Worm (Caenorhabditis elegans) whole organism, young adult: ENCODE measurements around the gene svh-5.

Experiments
- F10E7.11 ChIP-seq: sonication (generic microtip); optimal IDR thresholded peaks from 2 replicates; lab custom pipeline; 2017; ENCODE audit warnings: mild to moderate bottlenecking, missing genetic modification characterization, moderate library complexity, missing compliant biosample characterization
- F33H1.4 ChIP-seq: fragments of 200-800 bp; sonication (Bioruptor generic); IDR thresholded peaks from 2 replicates; pipeline ENCODE4 v1.3.6; 2022; ENCODE audit warnings: missing genetic modification reagents, missing genetic modification characterization, missing compliant biosample characterization
- F37B4.10 ChIP-seq: fragments of 200-800 bp; sonication (Bioruptor generic); IDR thresholded peaks from 2 replicates; pipeline ENCODE4 v1.3.6; 2022; ENCODE audit warnings: missing genetic modification characterization, missing compliant biosample characterization
- F39B2.1 ChIP-seq: fragments of 200-800 bp; sonication (Bioruptor generic); IDR thresholded peaks from 2 replicates; pipeline ENCODE4 v1.3.6; 2022; ENCODE audit warnings: missing genetic modification reagents, missing genetic modification characterization, missing compliant biosample characterization
- F55B11.4 ChIP-seq: sonication (generic microtip); optimal IDR thresholded peaks from 2 replicates; lab custom pipeline; 2016; ENCODE audit warnings: missing compliant biosample characterization, missing genetic modification characterization, borderline replicate concordance; ENCODE audit not compliant: insufficient read depth
- F57A8.1 ChIP-seq: fragments of 200-800 bp; sonication (Bioruptor generic); optimal IDR thresholded peaks from 2 replicates; lab custom pipeline; 2018; ENCODE audit warnings: mild to moderate bottlenecking, missing genetic modification characterization, moderate library complexity, missing compliant biosample characterization
- K12H6.12 ChIP-seq: fragments of 200-800 bp; sonication (Bioruptor generic); optimal IDR thresholded peaks from 2 replicates; lab custom pipeline; 2018; ENCODE audit warnings: mild to moderate bottlenecking, missing genetic modification characterization, missing compliant biosample characterization
- Y53F4B.3 ChIP-seq: fragments of 200-800 bp; sonication (Bioruptor generic); IDR thresholded peaks from 2 replicates; pipeline ENCODE4 v1.3.6; 2022; ENCODE audit warnings: missing genetic modification reagents, missing genetic modification characterization, missing compliant biosample characterization
- Y53G8AR.9 ChIP-seq: fragments of 200-800 bp; sonication (Bioruptor generic); conservative IDR thresholded peaks from 2 replicates; pipeline ENCODE4 v1.3.6; 2022; ENCODE audit warnings: missing genetic modification reagents, missing genetic modification characterization, missing compliant biosample characterization
- Y56A3A.18 ChIP-seq: fragments of 200-800 bp; sonication (Bioruptor generic); IDR thresholded peaks from 2 replicates; pipeline ENCODE4 v1.3.6; 2022; ENCODE audit warnings: missing genetic modification reagents, missing genetic modification characterization, missing compliant biosample characterization
- akir-1 ChIP-seq: fragments of 200-800 bp; sonication (Bioruptor generic); optimal IDR thresholded peaks from 2 replicates; lab custom pipeline; 2018; ENCODE audit warnings: mild to moderate bottlenecking, missing genetic modification characterization, moderate library complexity, missing compliant biosample characterization
- aptf-3 ChIP-seq: fragments of 200-800 bp; sonication (Bioruptor generic); IDR thresholded peaks from 2 replicates; pipeline ENCODE4 v1.3.6; 2022; ENCODE audit warnings: missing genetic modification characterization, missing compliant biosample characterization
- attf-5 ChIP-seq: fragments of 200-800 bp; sonication (Bioruptor generic); optimal IDR thresholded peaks from 2 replicates; lab custom pipeline; 2018; ENCODE audit warnings: mild to moderate bottlenecking, missing genetic modification characterization, missing compliant biosample characterization
- attf-6 ChIP-seq: fragments of 200-800 bp; sonication (Bioruptor generic); IDR thresholded peaks from 2 replicates; pipeline ENCODE4 v1.3.6; 2022; ENCODE audit warnings: missing genetic modification reagents, missing genetic modification characterization, missing compliant biosample characterization
- bed-2 ChIP-seq: fragments of 200-800 bp; sonication (Bioruptor generic); IDR thresholded peaks from 2 replicates; pipeline ENCODE4 v1.3.6; 2022; ENCODE audit warnings: missing genetic modification reagents, missing genetic modification characterization, missing compliant biosample characterization
- cebp-1 ChIP-seq, 2 experiments: fragments of 200-800 bp in 1 of 2; sonication (Bioruptor generic) in 1 of 2; sonication (generic microtip) in 1 of 2; IDR thresholded peaks in 1 of 2; optimal IDR thresholded peaks in 1 of 2; 2 replicates each; pipeline versions ENCODE4 v1.3.6 to Lab custom; 2017 to 2022; ENCODE audit warnings: missing compliant biosample characterization in 2 of 2, missing genetic modification characterization in 2 of 2, mild to moderate bottlenecking in 1 of 2, missing genetic modification reagents in 1 of 2, moderate library complexity in 1 of 2
- cebp-2 ChIP-seq: fragments of 200-800 bp; sonication (Bioruptor generic); IDR thresholded peaks from 2 replicates; pipeline ENCODE4 v1.3.6; 2022; ENCODE audit warnings: missing genetic modification characterization, missing compliant biosample characterization
- chd-7 ChIP-seq: sonication (generic microtip); optimal IDR thresholded peaks from 2 replicates; lab custom pipeline; 2016; ENCODE audit warnings: mild to moderate bottlenecking, missing genetic modification characterization, moderate library complexity, missing compliant biosample characterization
- dpff-1 ChIP-seq: sonication (generic microtip); optimal IDR thresholded peaks from 2 replicates; lab custom pipeline; 2017; ENCODE audit warnings: mild to moderate bottlenecking, missing genetic modification characterization, missing compliant biosample characterization
- efl-1 ChIP-seq: fragments of 150-350 bp; optimal IDR thresholded peaks from 2 replicates; lab custom pipeline; 2014; ENCODE audit warnings: missing biosample characterization, missing genetic modification reagents, missing genetic modification characterization
- gei-17 ChIP-seq: fragments of 200-800 bp; sonication (Bioruptor generic); optimal IDR thresholded peaks from 2 replicates; lab custom pipeline; 2018; ENCODE audit warnings: mild to moderate bottlenecking, missing genetic modification characterization, missing compliant biosample characterization
- hlh-26 ChIP-seq: fragments of 200-800 bp; sonication (Bioruptor generic); conservative IDR thresholded peaks from 2 replicates; pipeline ENCODE4 v1.3.6; 2022; ENCODE audit warnings: missing genetic modification reagents, missing genetic modification characterization, missing compliant biosample characterization
- hmg-1.2 ChIP-seq: fragments of 200-800 bp; sonication (Bioruptor generic); IDR thresholded peaks from 2 replicates; pipeline ENCODE4 v1.3.6; 2022; ENCODE audit warnings: missing genetic modification reagents, missing genetic modification characterization, missing compliant biosample characterization
- let-607 ChIP-seq, 2 experiments: fragments of 200-800 bp in 1 of 2; sonication (Bioruptor generic) in 1 of 2; sonication (generic microtip) in 1 of 2; optimal IDR thresholded peaks; 2 replicates each; lab custom pipeline; 2016 to 2018; ENCODE audit warnings: mild to moderate bottlenecking in 2 of 2, missing compliant biosample characterization in 2 of 2, missing genetic modification characterization in 2 of 2, moderate library complexity in 2 of 2, missing genotype in 1 of 2
- lin-35 ChIP-seq, 3 experiments: fragments of 150-350 bp in 2 of 3; sonication (generic microtip) in 1 of 3; optimal IDR thresholded peaks; 2 replicates each; lab custom pipeline; 2014 to 2018; ENCODE audit warnings: missing biosample characterization in 3 of 3, missing genetic modification characterization in 3 of 3, missing genetic modification reagents in 3 of 3
- nfya-2 ChIP-seq: fragments of 200-800 bp; sonication (Bioruptor generic); IDR thresholded peaks from 2 replicates; pipeline ENCODE4 v1.3.6; 2022; ENCODE audit warnings: missing genetic modification reagents, missing genetic modification characterization, missing compliant biosample characterization
- nfyb-1 ChIP-seq: fragments of 200-800 bp; sonication (Bioruptor generic); IDR thresholded peaks from 2 replicates; pipeline ENCODE4 v1.3.6; 2022; ENCODE audit warnings: missing genetic modification reagents, missing genetic modification characterization, missing compliant biosample characterization
- nhr-80 ChIP-seq: sonication (generic microtip); optimal IDR thresholded peaks from 2 replicates; lab custom pipeline; 2016; ENCODE audit warnings: missing genetic modification characterization, missing compliant biosample characterization
- pha-4 ChIP-seq: fragments of 150-350 bp; sonication (generic microtip); optimal IDR thresholded peaks from 2 replicates; lab custom pipeline; 2014; ENCODE audit warnings: missing biosample characterization, missing genetic modification reagents, missing genetic modification characterization
- rec-8 ChIP-seq, 2 experiments: sonication (generic microtip); optimal IDR thresholded peaks; 2 replicates each; lab custom pipeline; 2016; ENCODE audit warnings: mild to moderate bottlenecking in 2 of 2, missing genetic modification characterization in 2 of 2, missing genetic modification reagents in 2 of 2, missing genotype in 2 of 2, missing biosample characterization in 1 of 2, missing compliant biosample characterization in 1 of 2, moderate library complexity in 1 of 2
- rpc-1 ChIP-seq, 2 experiments: fragments of 150-350 bp in 1 of 2; sonication (generic microtip) in 1 of 2; optimal IDR thresholded peaks; 2 replicates each; lab custom pipeline; 2014 to 2018; ENCODE audit warnings: missing biosample characterization in 1 of 2, missing genetic modification characterization in 1 of 2, missing genetic modification reagents in 1 of 2, missing genotype in 1 of 2
- tbx-9 ChIP-seq: sonication (generic microtip); optimal IDR thresholded peaks from 2 replicates; lab custom pipeline; 2016; ENCODE audit warnings: borderline replicate concordance, missing genetic modification characterization, inconsistent platforms, missing compliant biosample characterization
- unc-62 ChIP-seq: fragments of 150-350 bp; optimal IDR thresholded peaks from 2 replicates; lab custom pipeline; 2014; ENCODE audit warnings: missing biosample characterization, missing genetic modification reagents, missing genetic modification characterization
- zfh-2 ChIP-seq: fragments of 200-800 bp; sonication (Bioruptor generic); conservative IDR thresholded peaks from 2 replicates; pipeline ENCODE4 v1.3.6; 2022; ENCODE audit warnings: missing genetic modification reagents, missing genetic modification characterization, missing compliant biosample characterization
- zim-3 ChIP-seq: sonication (generic microtip); optimal IDR thresholded peaks from 2 replicates; lab custom pipeline; 2017; ENCODE audit warnings: mild to moderate bottlenecking, missing genetic modification characterization, moderate library complexity, missing compliant biosample characterization
- ztf-25 ChIP-seq: fragments of 200-800 bp; sonication (Bioruptor generic); IDR thresholded peaks from 2 replicates; pipeline ENCODE4 v1.3.6; 2022; ENCODE audit warnings: missing genetic modification reagents, missing genetic modification characterization, missing compliant biosample characterization
- ztf-28 ChIP-seq: fragments of 200-800 bp; sonication (Bioruptor generic); IDR thresholded peaks from 2 replicates; pipeline ENCODE4 v1.3.6; 2022; ENCODE audit warnings: missing genetic modification reagents, missing genetic modification characterization, missing compliant biosample characterization

Gene svh-5

DNA sequence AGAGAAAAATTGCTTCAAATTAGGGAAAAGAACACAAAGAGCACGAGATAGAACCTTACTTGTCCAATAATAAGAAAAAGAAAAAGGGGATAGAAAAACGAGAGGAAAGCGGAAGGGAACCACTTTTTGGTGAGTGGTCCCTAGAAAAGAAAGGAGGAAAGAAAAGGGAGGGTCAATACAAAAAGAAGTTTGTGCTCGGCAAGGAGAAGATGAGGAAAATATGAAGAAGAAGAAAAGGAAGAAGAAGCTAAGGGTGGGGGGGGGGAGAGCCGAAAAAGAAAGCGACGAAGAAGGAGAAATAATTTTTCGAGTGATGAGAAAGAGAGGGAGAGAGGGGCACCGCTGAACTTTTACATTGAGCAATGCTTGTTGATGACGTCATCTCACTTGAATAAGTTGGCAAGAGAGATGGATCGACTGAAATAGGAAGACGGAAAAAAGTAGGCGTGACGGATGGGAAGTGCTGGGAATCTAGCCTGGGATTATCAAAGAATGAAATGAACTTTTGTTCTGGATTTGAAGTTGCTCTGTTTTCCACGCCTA is 8.3 kb upstream of the svh-5 start (continued):
- TF ChIP-seq chd-7 (tag; lab: Kevin White, UChicago), result peak; percentile 23
- TF ChIP-seq let-607 (tag; optimal IDR thresholded peaks at IDR 0.05; lab: Kevin White, UChicago), result no peak
- TF ChIP-seq rec-8 (tag; optimal IDR thresholded peaks at IDR 0.05; lab: Kevin White, UChicago), result no peak
- no peak for TF ChIP-seq F10E7.11 (tag; lab: Kevin White, UChicago)

DNA sequence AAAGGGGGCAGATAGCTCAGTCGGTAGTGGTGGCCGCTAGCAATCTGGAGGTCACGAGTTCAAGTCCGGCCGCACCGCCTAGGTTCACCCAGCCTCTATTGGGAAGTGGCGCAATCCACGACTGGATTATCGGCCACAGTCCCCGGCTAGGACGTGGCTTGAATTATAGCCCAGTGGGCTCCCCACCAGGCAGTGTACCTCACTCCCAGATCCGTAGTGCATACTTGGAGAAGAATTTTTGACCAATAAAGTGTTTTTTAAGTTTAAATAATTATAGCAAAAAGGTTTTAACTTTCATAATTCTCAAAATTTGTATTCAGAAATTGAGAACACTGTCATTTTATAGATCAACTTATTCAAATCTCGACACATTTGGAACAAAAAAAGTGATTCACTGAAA is 7.8 kb upstream of the svh-5 start:
- TF ChIP-seq nfyb-1 (GFP tag; lab: Robert Waterston, UW) (no peak), attf-5 (GFP tag; lab: Kevin White, UChicago) (no peak), F33H1.4 (GFP tag; lab: Robert Waterston, UW) (no peak), hlh-26 (GFP tag; lab: Robert Waterston, UW) (no peak), zfh-2 (GFP tag; lab: Robert Waterston, UW) (0 out of 2 replicates have a peak, but pooled peaks have one; percentile 15), ztf-25 (GFP tag; lab: Robert Waterston, UW) (no peak), ztf-28 (no peak), aptf-3 (GFP tag; lab: Robert Waterston, UW) (no peak), bed-2 (GFP tag; lab: Robert Waterston, UW) (no peak), F37B4.10 (GFP tag; lab: Robert Waterston, UW) (no peak), F55B11.4 (no peak), zim-3 (tag; lab: Kevin White, UChicago) (no peak), rpc-1 (optimal IDR thresholded peaks at IDR 0.05; lab: Kevin White, UChicago) (peak; percentile 23), rpc-1 (tag; optimal IDR thresholded peaks at IDR 0.05; lab: Kevin White, UChicago) (peak; percentile 59), tbx-9 (no peak), efl-1 (GFP tag; lab: Kevin White, UChicago) (no peak)

DNA sequence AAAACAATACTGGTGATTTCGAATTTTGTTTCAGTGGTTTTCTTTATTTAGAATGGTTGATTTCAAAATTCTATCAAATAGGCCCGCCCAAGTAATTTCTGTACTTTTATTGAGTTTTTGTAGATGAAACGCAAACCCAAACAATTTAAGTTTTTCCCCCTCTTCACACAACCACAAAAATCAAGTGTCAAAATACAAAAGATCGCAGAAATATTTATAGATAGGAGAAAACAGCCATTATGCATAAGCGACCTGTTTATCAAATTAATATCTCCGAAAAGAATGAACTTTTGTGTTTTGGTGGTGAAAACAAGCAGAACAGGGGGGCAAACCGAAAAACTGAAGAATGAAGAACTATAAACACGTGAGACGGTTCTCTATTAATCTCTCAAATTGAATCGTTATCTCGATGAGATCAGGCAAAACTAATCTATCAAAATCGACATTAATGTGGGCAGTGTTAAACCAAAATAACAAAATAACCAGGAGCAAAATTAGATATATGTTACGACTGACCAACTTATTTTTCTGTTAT is 6.5 kb upstream of the svh-5 start:
- TF ChIP-seq dpff-1 (tag; lab: Kevin White, UChicago), result no peak
- no peak for TF ChIP-seq cebp-2 (GFP tag; lab: Robert Waterston, UW)
- no peak for TF ChIP-seq F57A8.1 (GFP tag; lab: Kevin White, UChicago)
- no peak for TF ChIP-seq K12H6.12 (tag; lab: Kevin White, UChicago)
- TF ChIP-seq pha-4, result no peak
- no peak for TF ChIP-seq Y53F4B.3 (GFP tag; lab: Robert Waterston, UW)
- no peak for TF ChIP-seq gei-17 (GFP tag; lab: Kevin White, UChicago)
- no peak for TF ChIP-seq F39B2.1

DNA sequence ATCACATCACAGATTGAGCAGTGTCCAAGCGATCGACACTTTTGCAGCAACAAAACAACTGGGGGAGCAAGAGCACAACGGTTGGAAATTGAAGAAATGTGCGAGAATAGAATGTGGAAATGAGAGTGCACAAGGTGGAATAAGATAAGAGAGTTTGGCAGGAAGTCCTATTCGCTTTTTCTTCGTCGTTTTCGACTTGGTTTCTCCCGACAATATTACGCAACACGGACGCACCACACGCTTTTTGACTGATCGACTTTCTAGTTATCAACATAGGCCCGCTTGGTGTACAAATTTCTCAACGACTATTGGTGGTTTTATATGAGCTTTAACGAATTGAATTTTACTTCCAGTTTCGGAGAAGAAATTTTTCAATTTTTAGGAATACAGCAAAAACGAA is 5.3 kb upstream of the svh-5 start:
- TF ChIP-seq Y53G8AR.9 (GFP tag; lab: Robert Waterston, UW) (no peak), nhr-80 (tag; lab: Kevin White, UChicago) (peak; percentile 87), cebp-1 (GFP tag; IDR thresholded peaks at IDR 0.05; lab: Robert Waterston, UW) (no peak), cebp-1 (tag; optimal IDR thresholded peaks at IDR 0.05; lab: Kevin White, UChicago) (peak; percentile 69), Y56A3A.18 (GFP tag; lab: Robert Waterston, UW) (0 out of 2 replicates have a peak, but pooled peaks have one; percentile 19), nfya-2 (no peak), attf-6 (GFP tag; lab: Robert Waterston, UW) (no peak), chd-7 (tag; lab: Kevin White, UChicago) (no peak), nfyb-1 (GFP tag; lab: Robert Waterston, UW) (peak; percentile 51; the same call in 1 of the 2 replicates), lin-35 (GFP tag; optimal IDR thresholded peaks at IDR 0.05; lab: Kevin White, UChicago) (no peak), akir-1 (GFP tag; lab: Kevin White, UChicago) (no peak), hmg-1.2 (GFP tag; lab: Robert Waterston, UW) (peak; percentile 7; the same call in 1 of the 2 replicates), unc-62 (no peak)
